Fruit fly (Drosophila melanogaster) whole organism, embryonic: ENCODE results near the gene asl.
A peak's percentile ranks its signal among the peaks of the same experiment; 100 is the strongest.

Experiments
- B-H2 ChIP-seq: fragments of 200-800 bp; sonication (Bioruptor generic); optimal IDR thresholded peaks from 2 replicates; lab custom pipeline; 2018; ENCODE audit warnings: missing biosample characterization, mild to moderate bottlenecking, missing genetic modification characterization
- BEAF-32 ChIP-seq: fragments of 200-800 bp; sonication (Bioruptor generic); optimal IDR thresholded peaks from 3 replicates; lab custom pipeline; 2017; ENCODE audit warnings: missing biosample characterization, missing genetic modification characterization, mild to moderate bottlenecking, moderate library complexity, missing genetic modification reagents
- Bgb ChIP-seq: fragments of 200-800 bp; sonication (Bioruptor generic); IDR thresholded peaks from 2 replicates; pipeline ENCODE4 v1.3.6; 2022; ENCODE audit warnings: missing biosample characterization, missing genetic modification characterization; ENCODE audit not compliant: partially characterized antibody
- Blimp-1 ChIP-seq: fragments of 200-800 bp; sonication (Bioruptor generic); optimal IDR thresholded peaks from 3 replicates; lab custom pipeline; 2018; ENCODE audit warnings: missing biosample characterization, missing genetic modification characterization, mild to moderate bottlenecking, moderate library complexity, missing genetic modification reagents
- CG13287 ChIP-seq: fragments of 200-800 bp; sonication (Bioruptor generic); IDR thresholded peaks from 2 replicates; pipeline ENCODE4 v1.3.6; 2022; ENCODE audit warnings: missing biosample characterization, missing genetic modification characterization; ENCODE audit not compliant: partially characterized antibody
- CG15514 ChIP-seq: fragments of 200-800 bp; sonication (Bioruptor generic); optimal IDR thresholded peaks from 3 replicates; lab custom pipeline; 2017; ENCODE audit warnings: missing biosample characterization, missing genetic modification characterization, mild to moderate bottlenecking, moderate library complexity, missing genetic modification reagents
- CG16813 ChIP-seq: fragments of 200-800 bp; sonication (Bioruptor generic); IDR thresholded peaks from 3 replicates; pipeline ENCODE4 v1.3.6; 2022; ENCODE audit warnings: missing biosample characterization, missing genetic modification characterization; ENCODE audit not compliant: partially characterized antibody
- CG1792 ChIP-seq: fragments of 200-800 bp; sonication (Bioruptor generic); optimal IDR thresholded peaks from 2 replicates; lab custom pipeline; 2016; ENCODE audit warnings: missing biosample characterization, missing genetic modification characterization
- CG2129 ChIP-seq: fragments of 200-800 bp; sonication (Bioruptor generic); IDR thresholded peaks from 2 replicates; pipeline ENCODE4 v1.3.6; 2022; ENCODE audit warnings: missing biosample characterization, missing genetic modification characterization; ENCODE audit not compliant: partially characterized antibody
- CG4707 ChIP-seq: fragments of 200-800 bp; sonication (Bioruptor generic); optimal IDR thresholded peaks from 2 replicates; lab custom pipeline; 2018; ENCODE audit warnings: missing biosample characterization, mild to moderate bottlenecking, missing genetic modification characterization, moderate library complexity
- CG6765 ChIP-seq: fragments of 200-800 bp; sonication (Bioruptor generic); optimal IDR thresholded peaks from 3 replicates; lab custom pipeline; 2017; ENCODE audit warnings: missing biosample characterization, mild to moderate bottlenecking, missing genetic modification characterization
- CG7987 ChIP-seq: fragments of 200-800 bp; sonication (Bioruptor generic); optimal IDR thresholded peaks from 2 replicates; lab custom pipeline; 2018; ENCODE audit warnings: missing biosample characterization, mild to moderate bottlenecking, missing genetic modification characterization, moderate library complexity
- D19B ChIP-seq: fragments of 200-800 bp; sonication (Bioruptor generic); optimal IDR thresholded peaks from 2 replicates; lab custom pipeline; 2017; ENCODE audit warnings: missing biosample characterization, mild to moderate bottlenecking, missing genetic modification characterization
- Dll ChIP-seq: fragments of 200-800 bp; sonication (Bioruptor generic); IDR thresholded peaks from 4 replicates; pipeline ENCODE4 v1.3.6; 2022; ENCODE audit warnings: missing biosample characterization, missing genetic modification characterization; ENCODE audit not compliant: partially characterized antibody
- Dref ChIP-seq: fragments of 200-800 bp; sonication (Bioruptor generic); IDR thresholded peaks from 2 replicates; pipeline ENCODE4 v1.3.6; 2022; ENCODE audit warnings: missing biosample characterization, missing genetic modification characterization
- Eip74EF ChIP-seq, 2 experiments: fragments of 200-800 bp in 1 of 2; fragments of >200 bp in 1 of 2; sonication (Bioruptor generic) in 1 of 2; optimal IDR thresholded peaks; 2 replicates each; lab custom pipeline; 2017 to 2019; ENCODE audit warnings: missing biosample characterization in 2 of 2, missing genetic modification characterization in 2 of 2, mild to moderate bottlenecking in 1 of 2, moderate library complexity in 1 of 2
- Ets65A ChIP-seq: fragments of 200-800 bp; sonication (Bioruptor generic); peaks from one replicate; lab custom pipeline; 2016; ENCODE audit warnings: missing biosample characterization, missing genetic modification characterization
- MBD-R2 ChIP-seq: fragments of 200-800 bp; sonication (Bioruptor generic); IDR thresholded peaks from 2 replicates; pipeline ENCODE4 v1.3.6; 2022; ENCODE audit warnings: missing biosample characterization, missing genetic modification characterization
- MESR4 ChIP-seq: fragments of 200-800 bp; sonication (Bioruptor generic); optimal IDR thresholded peaks from 2 replicates; lab custom pipeline; 2018; ENCODE audit warnings: missing biosample characterization, mild to moderate bottlenecking, missing genetic modification characterization, moderate library complexity
- Scr ChIP-seq: fragments of 200-800 bp; sonication (Bioruptor generic); IDR thresholded peaks from 2 replicates; pipeline ENCODE4 v1.3.6; 2022; ENCODE audit warnings: missing biosample characterization, missing genetic modification characterization; ENCODE audit not compliant: partially characterized antibody
- Spps ChIP-seq: fragments of 200-800 bp; sonication (Bioruptor generic); optimal IDR thresholded peaks from 2 replicates; lab custom pipeline; 2018; ENCODE audit warnings: missing biosample characterization, mild to moderate bottlenecking, missing genetic modification characterization
- YL-1 ChIP-seq: fragments of 200-800 bp; sonication (Bioruptor generic); optimal IDR thresholded peaks from 3 replicates; lab custom pipeline; 2017; ENCODE audit warnings: missing biosample characterization, mild to moderate bottlenecking, missing genetic modification characterization
- amos ChIP-seq: fragments of 200-800 bp; sonication (Bioruptor generic); IDR thresholded peaks from 2 replicates; pipeline ENCODE4 v1.3.6; 2022; ENCODE audit warnings: missing biosample characterization, missing genetic modification characterization; ENCODE audit not compliant: partially characterized antibody
- crp ChIP-seq, 2 experiments: fragments of 200-800 bp; sonication (Bioruptor generic); optimal IDR thresholded peaks; 2 replicates in 1 of 2; 3 replicates in 1 of 2; lab custom pipeline; 2017; ENCODE audit warnings: missing biosample characterization in 2 of 2, missing genetic modification characterization in 2 of 2, mild to moderate bottlenecking in 1 of 2, moderate library complexity in 1 of 2
- da ChIP-seq: fragments of 200-800 bp; sonication (Bioruptor generic); optimal IDR thresholded peaks from 2 replicates; lab custom pipeline; 2016; ENCODE audit warnings: missing biosample characterization, missing genetic modification characterization
- exex ChIP-seq: fragments of 200-800 bp; sonication (Bioruptor generic); optimal IDR thresholded peaks from 4 replicates; lab custom pipeline; 2018; ENCODE audit warnings: missing biosample characterization, mild to moderate bottlenecking, missing genetic modification characterization, moderate library complexity
- fd96Cb ChIP-seq: fragments of 200-800 bp; sonication (Bioruptor generic); optimal IDR thresholded peaks from 2 replicates; lab custom pipeline; 2018; ENCODE audit warnings: missing biosample characterization, mild to moderate bottlenecking, missing genetic modification characterization, moderate library complexity
- ftz-f1 ChIP-seq: fragments of 200-800 bp; sonication (Bioruptor generic); optimal IDR thresholded peaks from 2 replicates; lab custom pipeline; 2016; ENCODE audit warnings: missing biosample characterization, missing genetic modification characterization
- gcm ChIP-seq: fragments of 200-800 bp; sonication (Bioruptor generic); optimal IDR thresholded peaks from 2 replicates; lab custom pipeline; 2019; ENCODE audit warnings: missing biosample characterization, mild to moderate bottlenecking, missing genetic modification characterization, moderate library complexity
- ham ChIP-seq: fragments of 200-800 bp; sonication (Bioruptor generic); IDR thresholded peaks from 2 replicates; pipeline ENCODE4 v1.3.6; 2022; ENCODE audit warnings: missing biosample characterization, missing genetic modification characterization
- her ChIP-seq: fragments of 200-800 bp; sonication (Bioruptor generic); optimal IDR thresholded peaks from 2 replicates; lab custom pipeline; 2016; ENCODE audit warnings: missing biosample characterization, missing genetic modification characterization
- insv ChIP-seq, 2 experiments: fragments of 200-800 bp; sonication (Bioruptor generic); optimal IDR thresholded peaks; 3 replicates each; lab custom pipeline; 2016 to 2018; ENCODE audit warnings: missing biosample characterization in 2 of 2, missing genetic modification characterization in 2 of 2
- inv ChIP-seq: fragments of 200-800 bp; sonication (Bioruptor generic); IDR thresholded peaks from 2 replicates; pipeline ENCODE4 v1.3.6; 2022; ENCODE audit warnings: missing biosample characterization, missing genetic modification characterization; ENCODE audit not compliant: partially characterized antibody
- mirr ChIP-seq: fragments of 200-800 bp; sonication (Bioruptor generic); optimal IDR thresholded peaks from 3 replicates; lab custom pipeline; 2018; ENCODE audit warnings: missing biosample characterization, mild to moderate bottlenecking, missing genetic modification characterization
- pzg ChIP-seq: fragments of 200-800 bp; sonication (Bioruptor generic); optimal IDR thresholded peaks from 3 replicates; lab custom pipeline; 2018; ENCODE audit warnings: missing biosample characterization, mild to moderate bottlenecking, missing genetic modification characterization, moderate library complexity
- ro ChIP-seq: fragments of 200-800 bp; sonication (Bioruptor generic); IDR thresholded peaks from 2 replicates; pipeline ENCODE4 v1.3.6; 2022; ENCODE audit warnings: missing biosample characterization, missing genetic modification characterization
- slou ChIP-seq: fragments of 200-800 bp; sonication (Bioruptor generic); optimal IDR thresholded peaks from 3 replicates; lab custom pipeline; 2016; ENCODE audit warnings: missing biosample characterization, missing genetic modification characterization
- unpg ChIP-seq: fragments of 200-800 bp; sonication (Bioruptor generic); optimal IDR thresholded peaks from 3 replicates; lab custom pipeline; 2018; ENCODE audit warnings: missing biosample characterization, mild to moderate bottlenecking, missing genetic modification characterization, moderate library complexity
- vnd ChIP-seq: fragments of 200-800 bp; sonication (Bioruptor generic); IDR thresholded peaks from 3 replicates; pipeline ENCODE4 v1.3.6; 2022; ENCODE audit warnings: missing biosample characterization, missing genetic modification characterization; ENCODE audit not compliant: partially characterized antibody
- zf30C ChIP-seq: fragments of 200-800 bp; sonication (Bioruptor generic); optimal IDR thresholded peaks from 3 replicates; lab custom pipeline; 2018; ENCODE audit warnings: missing biosample characterization, mild to moderate bottlenecking, missing genetic modification characterization

asl gene

DNA sequence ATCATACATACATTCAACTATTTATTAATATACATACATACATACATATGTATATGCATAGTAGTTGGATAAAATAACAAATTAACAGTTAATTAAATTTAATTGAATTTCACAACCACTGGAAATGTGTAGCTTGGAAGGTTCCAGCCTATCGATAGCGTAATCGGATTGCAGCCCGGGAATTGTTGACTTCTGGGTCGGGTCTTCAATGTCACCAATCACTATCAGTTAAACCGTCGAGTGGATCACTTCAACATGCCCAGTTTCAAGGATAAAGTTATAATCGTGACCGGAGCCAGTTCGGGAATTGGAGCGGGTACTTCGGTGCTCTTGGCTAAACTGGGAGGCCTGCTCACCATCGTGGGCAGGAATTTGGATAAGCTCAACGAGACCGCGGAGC, 27.1 kb upstream of the asl start, which contains the start of gene CG12171 (continued):
- TF ChIP-seq YL-1 (GFP tag; lab: Kevin White, UChicago): no peak
- TF ChIP-seq slou (GFP tag; lab: Kevin White, UChicago): no peak
- TF ChIP-seq CG16813 (GFP tag; lab: Robert Waterston, UW): peak; percentile 39; the same call in 1 of the 3 replicates
- peak; percentile 65 for TF ChIP-seq mirr (GFP tag; lab: Kevin White, UChicago)
- TF ChIP-seq her (GFP tag; lab: Kevin White, UChicago): no peak
- no peak for TF ChIP-seq CG4707 (GFP tag; lab: Kevin White, UChicago)
- TF ChIP-seq ro (GFP tag; lab: Robert Waterston, UW): no peak
- TF ChIP-seq Spps (tag; lab: Kevin White, UChicago): no peak
- TF ChIP-seq fd96Cb (tag; lab: Kevin White, UChicago): no peak
- no peak for TF ChIP-seq CG1792 (GFP tag; lab: Kevin White, UChicago)
- TF ChIP-seq CG7987 (GFP tag; lab: Kevin White, UChicago): no peak
- no peak for TF ChIP-seq CG6765
- TF ChIP-seq zf30C (GFP tag; lab: Kevin White, UChicago): no peak
- TF ChIP-seq insv (GFP tag; optimal IDR thresholded peaks at IDR 0.05; lab: Kevin White, UChicago): no peak
- no peak for TF ChIP-seq crp (GFP tag; optimal IDR thresholded peaks at IDR 0.05; lab: Kevin White, UChicago)
- TF ChIP-seq Scr (GFP tag; lab: Robert Waterston, UW): peak; percentile 43
- TF ChIP-seq ftz-f1 (GFP tag; lab: Kevin White, UChicago): peak; percentile 83
- TF ChIP-seq Blimp-1: no peak
- no peak for TF ChIP-seq CG2129 (GFP tag; lab: Robert Waterston, UW)
- peak; percentile 54 for TF ChIP-seq MESR4 (GFP tag; lab: Kevin White, UChicago)
- peak; percentile 60 for TF ChIP-seq Dref (GFP tag; lab: Robert Waterston, UW)
- peak; percentile 52 for TF ChIP-seq BEAF-32 (GFP tag; lab: Kevin White, UChicago)
- peak; percentile 88 for TF ChIP-seq exex (tag; lab: Kevin White, UChicago)
- no peak for TF ChIP-seq B-H2 (GFP tag; lab: Kevin White, UChicago)
- 0 out of 2 replicates have a peak, but pooled peaks have one; percentile 18 for TF ChIP-seq inv
- TF ChIP-seq da (GFP tag; lab: Kevin White, UChicago): no peak
- TF ChIP-seq pzg (GFP tag; lab: Kevin White, UChicago): peak; percentile 31
- TF ChIP-seq unpg (GFP tag; lab: Kevin White, UChicago): no peak
- TF ChIP-seq amos (GFP tag; lab: Robert Waterston, UW): peak; percentile 52
- TF ChIP-seq ham (GFP tag; lab: Robert Waterston, UW): no peak
- no peak for TF ChIP-seq Eip74EF (GFP tag; optimal IDR thresholded peaks at IDR 0.05; lab: Kevin White, UChicago)
- TF ChIP-seq vnd (GFP tag; lab: Robert Waterston, UW): peak; percentile 49; the same call in 1 of the 3 replicates
- peak; percentile 14; the same call in 1 of the 2 replicates for TF ChIP-seq CG13287 (GFP tag; lab: Robert Waterston, UW)
- TF ChIP-seq Ets65A: peak; percentile 41
- no peak for TF ChIP-seq D19B (GFP tag; lab: Kevin White, UChicago)
- peak; percentile 42; the same call in 1 of the 2 replicates for TF ChIP-seq Bgb (GFP tag; lab: Robert Waterston, UW)
- TF ChIP-seq gcm (GFP tag; lab: Kevin White, UChicago): no peak
- peak; percentile 52; the same call in 1 of the 2 replicates for TF ChIP-seq MBD-R2 (GFP tag; lab: Robert Waterston, UW)
- peak; percentile 36; the same call in 1 of the 4 replicates for TF ChIP-seq Dll (GFP tag; lab: Robert Waterston, UW)
- TF ChIP-seq CG15514 (GFP tag; lab: Kevin White, UChicago): peak; percentile 76
- TF ChIP-seq, all 482 proteins: peak for 26
